Fruit fly (Drosophila melanogaster): Measurements from ENCODE around the gene Nt5a.

Nt5a gene

DNA sequence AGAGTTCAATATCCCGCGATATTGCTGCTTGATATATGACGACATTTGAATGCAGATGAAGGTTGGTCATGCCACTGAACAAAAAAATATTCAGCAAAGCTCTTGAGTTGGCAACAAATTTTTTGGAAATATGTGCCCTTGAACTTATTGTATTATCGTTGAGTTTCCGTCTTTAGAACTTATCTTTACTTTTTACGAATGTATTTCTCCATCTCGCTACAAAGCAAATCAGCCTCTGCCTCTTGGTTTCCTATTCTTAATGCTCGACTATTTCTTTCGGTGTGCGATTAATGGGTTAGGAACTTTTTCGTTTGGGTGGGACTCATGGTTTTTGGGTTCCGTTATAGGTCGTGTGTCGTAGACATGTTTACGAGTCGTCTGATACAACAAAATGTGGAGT is 15.9 kb upstream of the Nt5a start (continued):
- TF ChIP-seq CG12391 (tag; optimal IDR thresholded peaks at IDR 0.05): peak; percentile 80
- TF ChIP-seq pho (GFP tag; optimal IDR thresholded peaks at IDR 0.05): peak; percentile 11
- peak in 1 of 2 experiments; percentile 59 for TF ChIP-seq Hr51 (GFP tag; optimal IDR thresholded peaks at IDR 0.05)
- peak; percentile 18 for TF ChIP-seq CG9817 (tag; optimal IDR thresholded peaks at IDR 0.05)
- no peak for TF ChIP-seq CG15514 (GFP tag; optimal IDR thresholded peaks at IDR 0.05)
- peak; percentile 83 for TF ChIP-seq Ssrp (tag; optimal IDR thresholded peaks at IDR 0.05)
- TF ChIP-seq NK7.1 (GFP tag; optimal IDR thresholded peaks at IDR 0.05): peak; percentile 4
- peak; percentile 71 for TF ChIP-seq CG8290 (GFP tag; optimal IDR thresholded peaks at IDR 0.05)
- peak; percentile 32 to 34 for TF ChIP-seq CG8290 (tag; optimal IDR thresholded peaks at IDR 0.05)
- no peak for TF ChIP-seq jing (GFP tag; optimal IDR thresholded peaks at IDR 0.05)
- peak; percentile 88 for TF ChIP-seq CG10979 (tag; optimal IDR thresholded peaks at IDR 0.05)
- TF ChIP-seq CG12219 (GFP tag; optimal IDR thresholded peaks at IDR 0.05): peak; percentile 71
- peak; percentile 51; the same call in 1 of the 2 replicates for TF ChIP-seq stc (GFP tag; IDR thresholded peaks at IDR 0.05)
- TF ChIP-seq NC2β (GFP tag; optimal IDR thresholded peaks at IDR 0.05): peak; percentile 70
- peak; percentile 13 for TF ChIP-seq CG12071 (GFP tag; optimal IDR thresholded peaks at IDR 0.05)
- TF ChIP-seq zen (tag; optimal IDR thresholded peaks at IDR 0.05): peak; percentile 46
- TF ChIP-seq bcd (GFP tag; optimal IDR thresholded peaks at IDR 0.05): peak; percentile 56
- peak; percentile 61; the same call in 1 of the 2 replicates for TF ChIP-seq CG10366 (GFP tag; IDR thresholded peaks at IDR 0.05)
- no peak for TF ChIP-seq tio (GFP tag; optimal IDR thresholded peaks at IDR 0.05)
- no peak for TF ChIP-seq pzg (GFP tag; optimal IDR thresholded peaks at IDR 0.05)
- TF ChIP-seq Trl (optimal IDR thresholded peaks at IDR 0.05): no peak
- peak; percentile 57 for TF ChIP-seq Trl (GFP tag; optimal IDR thresholded peaks at IDR 0.05)
- no peak for TF ChIP-seq sr (GFP tag; IDR thresholded peaks at IDR 0.05)
- peak; percentile 44 for TF ChIP-seq BtbVII (GFP tag; optimal IDR thresholded peaks at IDR 0.05)
- no peak for TF ChIP-seq hb (GFP tag; IDR thresholded peaks at IDR 0.05; ENCODE audit: partially characterized antibody)
- peak; percentile 21 for TF ChIP-seq Hand (GFP tag; optimal IDR thresholded peaks at IDR 0.05)
- no peak for TF ChIP-seq dimm (GFP tag; IDR thresholded peaks at IDR 0.05)
- TF ChIP-seq cas (GFP tag; IDR thresholded peaks at IDR 0.05): no peak
- TF ChIP-seq exex (tag; optimal IDR thresholded peaks at IDR 0.05): no peak
- peak; percentile 74 for TF ChIP-seq sisA (GFP tag; IDR thresholded peaks at IDR 0.05)
- no peak for TF ChIP-seq Kr (GFP tag; optimal IDR thresholded peaks at IDR 0.05)
- peak; percentile 24; the same call in 1 of the 2 replicates for TF ChIP-seq gt (GFP tag; IDR thresholded peaks at IDR 0.05)
- no peak for TF ChIP-seq inv (GFP tag; IDR thresholded peaks at IDR 0.05; ENCODE audit: partially characterized antibody)
- TF ChIP-seq CG4730 (GFP tag; IDR thresholded peaks at IDR 0.05): peak; percentile 57
- TF ChIP-seq eyg (GFP tag; optimal IDR thresholded peaks at IDR 0.05): peak; percentile 25
- TF ChIP-seq trem (tag; optimal IDR thresholded peaks at IDR 0.05): peak; percentile 67
- no peak for TF ChIP-seq Taf1 (GFP tag; IDR thresholded peaks at IDR 0.05)
- peak; percentile 47; the same call in 1 of the 2 replicates for TF ChIP-seq E2f2 (GFP tag; IDR thresholded peaks at IDR 0.05)
- TF ChIP-seq Rfx (GFP tag; IDR thresholded peaks at IDR 0.05): no peak
- TF ChIP-seq Chrac-16 (GFP tag; optimal IDR thresholded peaks at IDR 0.05): peak; percentile 67
- peak; percentile 33 for TF ChIP-seq btn (GFP tag; optimal IDR thresholded peaks at IDR 0.05)
- no peak for TF ChIP-seq CG18476 (GFP tag; optimal IDR thresholded peaks at IDR 0.05)
- peak; percentile 71 for TF ChIP-seq croc (GFP tag; conservative IDR thresholded peaks at IDR 0.05)
- TF ChIP-seq Neu2 (GFP tag; optimal IDR thresholded peaks at IDR 0.05; ENCODE audit: borderline replicate concordance): no peak
- TF ChIP-seq Mad (GFP tag; optimal IDR thresholded peaks at IDR 0.05): peak; percentile 40
- TF ChIP-seq trh (GFP tag; optimal IDR thresholded peaks at IDR 0.05): peak; percentile 24
- peak; percentile 82 for TF ChIP-seq CG17829 (tag; optimal IDR thresholded peaks at IDR 0.05)
- peak; percentile 69 for TF ChIP-seq CG6254 (GFP tag; optimal IDR thresholded peaks at IDR 0.05)
- no peak for TF ChIP-seq CG4404 (GFP tag; IDR thresholded peaks at IDR 0.05)
- TF ChIP-seq TFAM (GFP tag; optimal IDR thresholded peaks at IDR 0.05): peak; percentile 10
- TF ChIP-seq E2f1 (GFP tag; IDR thresholded peaks at IDR 0.05): peak; percentile 44
- no peak for TF ChIP-seq CG10321 (GFP tag; IDR thresholded peaks at IDR 0.05)
